Fruit fly (Drosophila melanogaster): Measurements from ENCODE around the gene Cpr65Ax2.

Cpr65Ax2 gene

dm6 chr3L:6173826-6174255 is 23.2 kb upstream of the Cpr65Ax2 start, which contains the start of the genes fmt and CG7376 (continued):
- peak; percentile 39 for TF ChIP-seq Hr3 (GFP tag; optimal IDR thresholded peaks at IDR 0.05)
- no peak for TF ChIP-seq CG7786 (GFP tag; optimal IDR thresholded peaks at IDR 0.05)
- no peak for TF ChIP-seq CG3407 (GFP tag; optimal IDR thresholded peaks at IDR 0.05)
- TF ChIP-seq lmd (GFP tag; IDR thresholded peaks at IDR 0.05) = no peak
- peak; percentile 31 for TF ChIP-seq ind (GFP tag; optimal IDR thresholded peaks at IDR 0.05)
- TF ChIP-seq CG1529 (GFP tag; optimal IDR thresholded peaks at IDR 0.05) = no peak
- TF ChIP-seq Doc3 (GFP tag; IDR thresholded peaks at IDR 0.05; ENCODE audit: partially characterized antibody) = 0 out of 3 replicates have a peak, but pooled peaks have one; percentile 47
- TF ChIP-seq CG15269 (tag; optimal IDR thresholded peaks at IDR 0.05) = no peak
- TF ChIP-seq sc (optimal IDR thresholded peaks at IDR 0.05) = no peak
- no peak for TF ChIP-seq sc (GFP tag; optimal IDR thresholded peaks at IDR 0.05)
- TF ChIP-seq Hr39 (optimal IDR thresholded peaks at IDR 0.05) = no peak
- TF ChIP-seq CG8478 (optimal IDR thresholded peaks at IDR 0.05) = no peak
- peak; percentile 78 for TF ChIP-seq YL-1 (GFP tag; optimal IDR thresholded peaks at IDR 0.05)
- no peak for TF ChIP-seq CG2889 (GFP tag; IDR thresholded peaks at IDR 0.05)
- no peak for TF ChIP-seq fru (optimal IDR thresholded peaks at IDR 0.05)
- no peak for TF ChIP-seq danr (GFP tag; IDR thresholded peaks at IDR 0.05)
- TF ChIP-seq CG10366 (GFP tag; IDR thresholded peaks at IDR 0.05) = no peak
- no peak for TF ChIP-seq Mad (GFP tag; optimal IDR thresholded peaks at IDR 0.05)
- no peak for TF ChIP-seq cato (GFP tag; optimal IDR thresholded peaks at IDR 0.05; ENCODE audit: borderline replicate concordance)
- no peak for TF ChIP-seq Atf3 (GFP tag; optimal IDR thresholded peaks at IDR 0.05)
- no peak for TF ChIP-seq Ets97D (GFP tag; optimal IDR thresholded peaks at IDR 0.05)
- no peak for TF ChIP-seq CG6689 (GFP tag; IDR thresholded peaks at IDR 0.05)
- peak; percentile 71 for TF ChIP-seq bbx (GFP tag; IDR thresholded peaks at IDR 0.05; ENCODE audit: partially characterized antibody)
- TF ChIP-seq MTF-1 (GFP tag; optimal IDR thresholded peaks at IDR 0.05; ENCODE audit: borderline replicate concordance) = no peak
- TF ChIP-seq CG17912 (GFP tag; optimal IDR thresholded peaks at IDR 0.05) = no peak
- TF ChIP-seq Antp (GFP tag; optimal IDR thresholded peaks at IDR 0.05) = no peak
- TF ChIP-seq CG8924 (tag; optimal IDR thresholded peaks at IDR 0.05) = no peak
- peak; percentile 63 for TF ChIP-seq Max (GFP tag; optimal IDR thresholded peaks at IDR 0.05)
- TF ChIP-seq CG2202 (tag; optimal IDR thresholded peaks at IDR 0.05) = no peak
- TF ChIP-seq sens-2 (GFP tag; IDR thresholded peaks at IDR 0.05) = no peak
- TF ChIP-seq Meics (GFP tag; optimal IDR thresholded peaks at IDR 0.05) = no peak
- no peak for TF ChIP-seq Hr51 (GFP tag; optimal IDR thresholded peaks at IDR 0.05)
- TF ChIP-seq CG14965 (GFP tag; optimal IDR thresholded peaks at IDR 0.05; ENCODE audit: borderline replicate concordance) = no peak
- TF ChIP-seq kah (GFP tag; optimal IDR thresholded peaks at IDR 0.05) = no peak
- no peak for TF ChIP-seq nau (GFP tag; optimal IDR thresholded peaks at IDR 0.05)
- TF ChIP-seq CG12769 (tag; optimal IDR thresholded peaks at IDR 0.05) = no peak
- no peak for TF ChIP-seq grau (tag; optimal IDR thresholded peaks at IDR 0.05)
- TF ChIP-seq Deaf1 (tag; optimal IDR thresholded peaks at IDR 0.05) = no peak
- no peak for TF ChIP-seq chif (GFP tag; optimal IDR thresholded peaks at IDR 0.05)
- no peak for TF ChIP-seq yki (optimal IDR thresholded peaks at IDR 0.05)
- TF ChIP-seq ems (GFP tag; optimal IDR thresholded peaks at IDR 0.05) = no peak
- no peak for TF ChIP-seq NC2α (GFP tag; optimal IDR thresholded peaks at IDR 0.05)
- no peak for TF ChIP-seq ftz-f1 (GFP tag; optimal IDR thresholded peaks at IDR 0.05)
- TF ChIP-seq CG18619 (GFP tag; optimal IDR thresholded peaks at IDR 0.05) = no peak
- peak; percentile 71 for TF ChIP-seq Bgb (GFP tag; IDR thresholded peaks at IDR 0.05; ENCODE audit: partially characterized antibody)
- no peak for TF ChIP-seq da (GFP tag; optimal IDR thresholded peaks at IDR 0.05)
- no peak for TF ChIP-seq CG11695 (GFP tag; IDR thresholded peaks at IDR 0.05)
- no peak for TF ChIP-seq CG6765 (GFP tag; optimal IDR thresholded peaks at IDR 0.05)
- no peak for TF ChIP-seq HLH54F (GFP tag; optimal IDR thresholded peaks at IDR 0.05)
- no peak for TF ChIP-seq her (GFP tag; optimal IDR thresholded peaks at IDR 0.05)
- TF ChIP-seq tap (tag; optimal IDR thresholded peaks at IDR 0.05) = no peak
- no peak for TF ChIP-seq wek (GFP tag; optimal IDR thresholded peaks at IDR 0.05)
- TF ChIP-seq abd-A (tag; optimal IDR thresholded peaks at IDR 0.05) = no peak
- TF ChIP-seq cad (GFP tag; optimal IDR thresholded peaks at IDR 0.05) = no peak
